Worm (Caenorhabditis elegans): ENCODE results near the gene B0310.6.
A peak's percentile ranks its signal among the peaks of the same experiment; 100 is the strongest.

The B0310.6 gene

ce11 chrX:553875-554274 is 23.1 kb upstream of the B0310.6 start, which contains the start of gene F57C12.6:
TSS of gene F57C12.6 (minus strand) at chrX:553975.
- TF ChIP-seq sea-1 (GFP tag; conservative IDR thresholded peaks at IDR 0.05) (no peak), tbx-11 (GFP tag; IDR thresholded peaks at IDR 0.05) (no peak), aly-1 (tag; optimal IDR thresholded peaks at IDR 0.05) (no peak), hmg-4 (GFP tag; optimal IDR thresholded peaks at IDR 0.05) (no peak), ets-7 (tag; optimal IDR thresholded peaks at IDR 0.05) (no peak), B0310.2 (tag; optimal IDR thresholded peaks at IDR 0.05) (no peak), ceh-36 (tag; optimal IDR thresholded peaks at IDR 0.05) (no peak), flt-1 (GFP tag; IDR thresholded peaks at IDR 0.05) (no peak), scrt-1 (GFP tag; IDR thresholded peaks at IDR 0.05) (no peak), ceh-13 (GFP tag; optimal IDR thresholded peaks at IDR 0.05) (no peak)

- TF ChIP-seq tra-4 (tag; optimal IDR thresholded peaks at IDR 0.05) (no peak), B0310.2 (tag; optimal IDR thresholded peaks at IDR 0.05) (no peak), hmbx-1 (tag; optimal IDR thresholded peaks at IDR 0.05) (no peak), flt-1 (GFP tag; IDR thresholded peaks at IDR 0.05) (no peak), ceh-13 (GFP tag; optimal IDR thresholded peaks at IDR 0.05) (no peak), scrt-1 (GFP tag; IDR thresholded peaks at IDR 0.05) (no peak), hnd-1 (tag; optimal IDR thresholded peaks at IDR 0.05) (no peak), hmg-4 (GFP tag; optimal IDR thresholded peaks at IDR 0.05) (no peak), ets-7 (tag; optimal IDR thresholded peaks at IDR 0.05) (no peak), ama-1 (optimal IDR thresholded peaks at IDR 0.05) (no peak), sea-1 (GFP tag; conservative IDR thresholded peaks at IDR 0.05) (no peak), aly-1 (tag; optimal IDR thresholded peaks at IDR 0.05) (no peak), ceh-36 (tag; optimal IDR thresholded peaks at IDR 0.05) (no peak), F13C5.2 (tag; optimal IDR thresholded peaks at IDR 0.05) (no peak), tbx-37 (GFP tag; conservative IDR thresholded peaks at IDR 0.05) (no peak), pes-1 (GFP tag; IDR thresholded peaks at IDR 0.05) (no peak)
These were observed 22.6 kb upstream of the B0310.6 start for ce11 chrX:553420-553819.

ce11 chrX:551175-551729 is 20.4 kb upstream of the B0310.6 start, which contains the start of gene F57C12.2:
TSS of gene F57C12.2 (minus strand) at chrX:551392.
- TF ChIP-seq aly-1 (tag; optimal IDR thresholded peaks at IDR 0.05), result no peak
- no peak for TF ChIP-seq ceh-13 (GFP tag; optimal IDR thresholded peaks at IDR 0.05)
- no peak for TF ChIP-seq pes-1 (GFP tag; IDR thresholded peaks at IDR 0.05)
- TF ChIP-seq tbx-37 (GFP tag; conservative IDR thresholded peaks at IDR 0.05), result no peak
- TF ChIP-seq tbx-11 (GFP tag; IDR thresholded peaks at IDR 0.05), result no peak
- TF ChIP-seq tra-4 (tag; optimal IDR thresholded peaks at IDR 0.05), result no peak
- TF ChIP-seq scrt-1 (GFP tag; IDR thresholded peaks at IDR 0.05), result no peak
- no peak for TF ChIP-seq hmg-4 (GFP tag; optimal IDR thresholded peaks at IDR 0.05)
- no peak for TF ChIP-seq B0310.2 (tag; optimal IDR thresholded peaks at IDR 0.05)
- TF ChIP-seq hmbx-1 (tag; optimal IDR thresholded peaks at IDR 0.05), result no peak
- TF ChIP-seq F13C5.2 (tag; optimal IDR thresholded peaks at IDR 0.05), result no peak
- TF ChIP-seq ama-1 (optimal IDR thresholded peaks at IDR 0.05), result no peak
- no peak for TF ChIP-seq flt-1 (GFP tag; IDR thresholded peaks at IDR 0.05)
- no peak for TF ChIP-seq ets-7 (tag; optimal IDR thresholded peaks at IDR 0.05)
- no peak for TF ChIP-seq hnd-1 (tag; optimal IDR thresholded peaks at IDR 0.05)
- TF ChIP-seq ceh-36 (tag; optimal IDR thresholded peaks at IDR 0.05), result no peak
- TF ChIP-seq sea-1 (GFP tag; conservative IDR thresholded peaks at IDR 0.05), result no peak

- TF ChIP-seq tbx-11 (GFP tag; IDR thresholded peaks at IDR 0.05), result no peak
- no peak for TF ChIP-seq hnd-1 (tag; optimal IDR thresholded peaks at IDR 0.05)
- no peak for TF ChIP-seq aly-1 (tag; optimal IDR thresholded peaks at IDR 0.05)
- no peak for TF ChIP-seq tbx-37 (GFP tag; conservative IDR thresholded peaks at IDR 0.05)
- no peak for TF ChIP-seq pes-1 (GFP tag; IDR thresholded peaks at IDR 0.05)
- TF ChIP-seq ets-7 (tag; optimal IDR thresholded peaks at IDR 0.05), result no peak
- no peak for TF ChIP-seq flt-1 (GFP tag; IDR thresholded peaks at IDR 0.05)
- no peak for TF ChIP-seq hmg-4 (GFP tag; optimal IDR thresholded peaks at IDR 0.05)
- TF ChIP-seq sea-1 (GFP tag; conservative IDR thresholded peaks at IDR 0.05), result no peak
- no peak for TF ChIP-seq hmbx-1 (tag; optimal IDR thresholded peaks at IDR 0.05)
- no peak for TF ChIP-seq ama-1 (optimal IDR thresholded peaks at IDR 0.05)
These were observed 12.0 kb upstream of the B0310.6 start, which contains the start of gene F28C10.1 for ce11 chrX:542807-543206. TSS of gene F28C10.1 (plus strand) at chrX:543107.

- TF ChIP-seq aly-1 (tag; optimal IDR thresholded peaks at IDR 0.05) (no peak), tbx-37 (GFP tag; conservative IDR thresholded peaks at IDR 0.05) (no peak), hmbx-1 (tag; optimal IDR thresholded peaks at IDR 0.05) (no peak), hnd-1 (tag; optimal IDR thresholded peaks at IDR 0.05) (no peak), scrt-1 (GFP tag; IDR thresholded peaks at IDR 0.05) (no peak), tra-4 (tag; optimal IDR thresholded peaks at IDR 0.05) (no peak), F13C5.2 (tag; optimal IDR thresholded peaks at IDR 0.05) (no peak), hmg-4 (GFP tag; optimal IDR thresholded peaks at IDR 0.05) (no peak), ceh-36 (tag; optimal IDR thresholded peaks at IDR 0.05) (no peak), tbx-11 (GFP tag; IDR thresholded peaks at IDR 0.05) (no peak), B0310.2 (tag; optimal IDR thresholded peaks at IDR 0.05) (no peak), ceh-13 (GFP tag; optimal IDR thresholded peaks at IDR 0.05) (no peak), ama-1 (optimal IDR thresholded peaks at IDR 0.05) (no peak)
These were observed 7.3 kb upstream of the B0310.6 start for ce11 chrX:538083-538482.

ce11 chrX:536365-536764 is 5.6 kb upstream of the B0310.6 start:
- TF ChIP-seq flt-1 (GFP tag; IDR thresholded peaks at IDR 0.05) (no peak), ceh-36 (tag; optimal IDR thresholded peaks at IDR 0.05) (no peak), hnd-1 (tag; optimal IDR thresholded peaks at IDR 0.05) (no peak), tbx-11 (GFP tag; IDR thresholded peaks at IDR 0.05) (no peak), tbx-37 (GFP tag; conservative IDR thresholded peaks at IDR 0.05) (no peak), hmbx-1 (tag; optimal IDR thresholded peaks at IDR 0.05) (no peak)

ce11 chrX:535728-536127 is 4.9 kb upstream of the B0310.6 start, which contains the start of gene F28C10.3:
TSS of gene F28C10.3 (minus strand) at chrX:535828.
- TF ChIP-seq F13C5.2 (tag; optimal IDR thresholded peaks at IDR 0.05), result peak; percentile 61
- TF ChIP-seq hmg-4 (GFP tag; optimal IDR thresholded peaks at IDR 0.05), result peak; percentile 34
- no peak for TF ChIP-seq B0310.2 (tag; optimal IDR thresholded peaks at IDR 0.05)
- no peak for TF ChIP-seq pes-1 (GFP tag; IDR thresholded peaks at IDR 0.05)

All from whole organism, early embryonic.